Fruit fly (Drosophila melanogaster) whole organism, pupa: ENCODE results near the gene CG13627.

Experiments
- CG12605 ChIP-seq: fragments of 200-800 bp; sonication (Bioruptor generic); IDR thresholded peaks from 2 replicates; pipeline ENCODE4 v1.3.6; 2022; ENCODE audit warnings: missing biosample characterization, missing genetic modification characterization
- fd96Ca ChIP-seq: fragments of 200-800 bp; sonication (Bioruptor generic); IDR thresholded peaks from 3 replicates; pipeline ENCODE4 v1.3.6; 2022; ENCODE audit warnings: missing biosample characterization, missing genetic modification characterization

DNA sequence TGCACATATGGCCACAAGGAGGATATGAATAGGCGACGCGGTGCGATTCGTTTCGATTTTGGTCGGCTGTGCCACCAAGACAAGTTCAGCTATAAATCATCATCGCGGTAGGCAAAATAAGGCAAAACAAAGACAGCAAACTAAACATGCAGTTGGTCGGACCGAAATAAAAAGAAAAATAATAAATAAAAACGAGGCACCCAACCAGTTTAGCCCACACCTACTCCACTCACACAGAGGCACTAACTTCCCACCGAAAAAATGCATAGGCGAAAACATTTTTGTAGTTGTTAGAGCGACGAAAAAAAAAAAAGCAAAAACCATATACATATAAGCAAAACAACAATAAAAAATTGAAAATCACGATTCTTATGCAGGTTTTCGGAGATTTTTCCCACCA lies 54.1 kb downstream of the CG13627 start:
- no peak for TF ChIP-seq CG12605
- peak; percentile 11; the same call in 1 of the 3 replicates for TF ChIP-seq fd96Ca (GFP tag; lab: Robert Waterston, UW)
